Worm (Caenorhabditis elegans): Measurements from ENCODE around the gene srpa-68.
A peak's percentile ranks its signal among the peaks of the same experiment; 100 is the strongest.

srpa-68 gene

DNA sequence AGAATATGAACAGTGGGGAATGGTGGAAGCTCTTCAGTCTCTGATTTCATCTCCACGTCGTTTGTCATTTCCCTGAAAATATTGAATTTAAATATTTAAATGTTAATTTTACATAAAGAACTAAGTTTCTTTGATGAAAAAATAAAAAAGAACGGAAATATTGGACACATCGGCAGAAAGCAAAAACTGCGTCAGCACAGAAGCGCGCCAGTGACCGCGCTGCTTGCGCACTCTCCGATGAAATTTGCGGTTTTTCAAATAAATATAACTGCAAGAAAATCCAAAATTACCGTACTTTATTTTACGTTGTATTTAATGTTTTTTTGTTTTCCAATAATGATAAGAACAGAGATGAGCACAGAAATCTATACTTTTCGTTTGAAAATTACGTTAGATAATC is at the start of gene srpa-68, which contains the start of gene srh-16:
srpa-68 (minus strand) TSS at position 72 of the 400 bp plus-strand sequence.
srh-16 (plus strand) TSS at position 275 of the 400 bp plus-strand sequence.
- TF ChIP-seq nhr-237 (tag; optimal IDR thresholded peaks at IDR 0.05) (peak; percentile 64), M03D4.4 (tag; optimal IDR thresholded peaks at IDR 0.05) (peak; percentile 81), mep-1 (tag; optimal IDR thresholded peaks at IDR 0.05) (peak; percentile 94), zip-8 (tag; optimal IDR thresholded peaks at IDR 0.05) (no peak), pha-4 (tag; optimal IDR thresholded peaks at IDR 0.05) (peak; percentile 74), mab-5 (tag; optimal IDR thresholded peaks at IDR 0.05) (no peak), blmp-1 (tag; optimal IDR thresholded peaks at IDR 0.05) (no peak), lsy-2 (tag; optimal IDR thresholded peaks at IDR 0.05) (peak; percentile 87), unc-62 (GFP tag; optimal IDR thresholded peaks at IDR 0.05) (peak; percentile 29), ceh-43 (GFP tag; optimal IDR thresholded peaks at IDR 0.05) (peak; percentile 64), snpc-4 (tag; optimal IDR thresholded peaks at IDR 0.05) (no peak), ceh-39 (tag; optimal IDR thresholded peaks at IDR 0.05) (peak; percentile 73), bed-3 (GFP tag; optimal IDR thresholded peaks at IDR 0.05) (peak; percentile 39), unc-120 (tag; optimal IDR thresholded peaks at IDR 0.05; ENCODE audit: poor library complexity, severe bottlenecking) (peak; percentile 23), ces-1 (GFP tag; optimal IDR thresholded peaks at IDR 0.05) (peak; percentile 24), elt-1 (tag; optimal IDR thresholded peaks at IDR 0.05; ENCODE audit: borderline replicate concordance, insufficient read depth) (no peak), ceh-83 (GFP tag; optimal IDR thresholded peaks at IDR 0.05) (peak; percentile 60), sptf-1 (tag; optimal IDR thresholded peaks at IDR 0.05) (peak; percentile 88), hlh-1 (tag; optimal IDR thresholded peaks at IDR 0.05) (peak; percentile 38), cnd-1 (tag; optimal IDR thresholded peaks at IDR 0.05) (peak; percentile 73), elt-3 (tag; optimal IDR thresholded peaks at IDR 0.05) (no peak), drap-1 (GFP tag; optimal IDR thresholded peaks at IDR 0.05) (peak; percentile 76), lin-13 (tag; optimal IDR thresholded peaks at IDR 0.05) (peak; percentile 82), nhr-12 (tag; optimal IDR thresholded peaks at IDR 0.05) (no peak), mls-2 (tag; optimal IDR thresholded peaks at IDR 0.05) (peak; percentile 38), nhr-28 (tag; optimal IDR thresholded peaks at IDR 0.05) (no peak)

- TF ChIP-seq elt-1 (tag; optimal IDR thresholded peaks at IDR 0.05; ENCODE audit: borderline replicate concordance, insufficient read depth) = no peak
- TF ChIP-seq lin-13 (tag; optimal IDR thresholded peaks at IDR 0.05) = no peak
- TF ChIP-seq ceh-83 (GFP tag; optimal IDR thresholded peaks at IDR 0.05) = no peak
- TF ChIP-seq hlh-1 (tag; optimal IDR thresholded peaks at IDR 0.05) = no peak
- TF ChIP-seq nhr-76 (tag; optimal IDR thresholded peaks at IDR 0.05) = no peak
- no peak for TF ChIP-seq ceh-43 (GFP tag; optimal IDR thresholded peaks at IDR 0.05)
- TF ChIP-seq ztf-11 (tag; optimal IDR thresholded peaks at IDR 0.05) = no peak
- no peak for TF ChIP-seq unc-120 (tag; optimal IDR thresholded peaks at IDR 0.05; ENCODE audit: poor library complexity, severe bottlenecking)
- TF ChIP-seq elt-3 (tag; optimal IDR thresholded peaks at IDR 0.05) = no peak
- no peak for TF ChIP-seq bed-3 (GFP tag; optimal IDR thresholded peaks at IDR 0.05)
- no peak for TF ChIP-seq unc-39 (tag; optimal IDR thresholded peaks at IDR 0.05)
- no peak for TF ChIP-seq drap-1 (GFP tag; optimal IDR thresholded peaks at IDR 0.05)
- TF ChIP-seq M03D4.4 (tag; optimal IDR thresholded peaks at IDR 0.05) = no peak
- TF ChIP-seq tbx-8 (GFP tag; optimal IDR thresholded peaks at IDR 0.05) = no peak
- no peak for TF ChIP-seq ces-1 (GFP tag; optimal IDR thresholded peaks at IDR 0.05)
- no peak for TF ChIP-seq blmp-1 (tag; optimal IDR thresholded peaks at IDR 0.05)
- TF ChIP-seq nhr-28 (tag; optimal IDR thresholded peaks at IDR 0.05) = no peak
Measured at ce11 chrV:12337894-12338293, 46.4 kb upstream of the srpa-68 start, which contains the start of gene twk-13. TSS of gene twk-13 (minus strand) at chrV:12337994.

- no peak for TF ChIP-seq mep-1 (tag; optimal IDR thresholded peaks at IDR 0.05)
- TF ChIP-seq unc-62 (GFP tag; optimal IDR thresholded peaks at IDR 0.05) = peak; percentile 10
Measured at ce11 chrV:12334387-12334786, 42.9 kb upstream of the srpa-68 start.

ce11 chrV:12331820-12332219 is 40.4 kb upstream of the srpa-68 start:
- TF ChIP-seq ham-2 (GFP tag; optimal IDR thresholded peaks at IDR 0.05) = no peak
- no peak for TF ChIP-seq nhr-12 (tag; optimal IDR thresholded peaks at IDR 0.05)
- TF ChIP-seq elt-1 (tag; optimal IDR thresholded peaks at IDR 0.05; ENCODE audit: borderline replicate concordance, insufficient read depth) = no peak
- no peak for TF ChIP-seq nhr-2 (tag; optimal IDR thresholded peaks at IDR 0.05)
- TF ChIP-seq tbx-8 (GFP tag; optimal IDR thresholded peaks at IDR 0.05) = no peak
- peak; percentile 60 for TF ChIP-seq M03D4.4 (tag; optimal IDR thresholded peaks at IDR 0.05)
- peak; percentile 83 for TF ChIP-seq ceh-83 (GFP tag; optimal IDR thresholded peaks at IDR 0.05)
- TF ChIP-seq sem-2 (GFP tag; optimal IDR thresholded peaks at IDR 0.05) = peak; percentile 41
- peak; percentile 37 for TF ChIP-seq mls-2 (tag; optimal IDR thresholded peaks at IDR 0.05)
- no peak for TF ChIP-seq nhr-76 (tag; optimal IDR thresholded peaks at IDR 0.05)
- no peak for TF ChIP-seq mep-1 (tag; optimal IDR thresholded peaks at IDR 0.05)
- TF ChIP-seq cnd-1 (tag; optimal IDR thresholded peaks at IDR 0.05) = peak; percentile 33
- peak; percentile 1 for TF ChIP-seq bed-3 (GFP tag; optimal IDR thresholded peaks at IDR 0.05)
- peak; percentile 53 for TF ChIP-seq sptf-1 (tag; optimal IDR thresholded peaks at IDR 0.05)
- no peak for TF ChIP-seq nhr-28 (tag; optimal IDR thresholded peaks at IDR 0.05)
- no peak for TF ChIP-seq pha-4 (tag; optimal IDR thresholded peaks at IDR 0.05)
- TF ChIP-seq zip-8 (tag; optimal IDR thresholded peaks at IDR 0.05) = no peak
- TF ChIP-seq ces-1 (GFP tag; optimal IDR thresholded peaks at IDR 0.05) = no peak

Data from whole organism, mixed stage, embryonic.